Worm (Caenorhabditis elegans) whole organism, young adult: ENCODE data around the gene VM106R.1.

Experiments used
- F52B5.7 ChIP-seq: sonication (generic microtip); optimal IDR thresholded peaks from 2 replicates; lab custom pipeline; 2016; ENCODE audit warnings: mild to moderate bottlenecking, missing genetic modification characterization, missing compliant biosample characterization
- Y53G8AR.9 ChIP-seq: fragments of 200-800 bp; sonication (Bioruptor generic); conservative IDR thresholded peaks from 2 replicates; pipeline ENCODE4 v1.3.6; 2022; ENCODE audit warnings: missing genetic modification reagents, missing genetic modification characterization, missing compliant biosample characterization
- Y56A3A.18 ChIP-seq: fragments of 200-800 bp; sonication (Bioruptor generic); IDR thresholded peaks from 2 replicates; pipeline ENCODE4 v1.3.6; 2022; ENCODE audit warnings: missing genetic modification reagents, missing genetic modification characterization, missing compliant biosample characterization
- ama-1 ChIP-seq, 3 experiments: fragments of 150-350 bp in 1 of 3; sonication (generic microtip) in 2 of 3; optimal IDR thresholded peaks; 2 replicates each; lab custom pipeline; 2014 to 2018; ENCODE audit warnings: missing biosample characterization in 2 of 3, missing genetic modification characterization in 2 of 3, missing genetic modification reagents in 2 of 3
- cebp-2 ChIP-seq: fragments of 200-800 bp; sonication (Bioruptor generic); IDR thresholded peaks from 2 replicates; pipeline ENCODE4 v1.3.6; 2022; ENCODE audit warnings: missing genetic modification characterization, missing compliant biosample characterization
- dpl-1 ChIP-seq: fragments of 150-350 bp; optimal IDR thresholded peaks from 2 replicates; lab custom pipeline; 2014; ENCODE audit warnings: missing biosample characterization, missing genetic modification reagents, missing genetic modification characterization
- fkh-3 ChIP-seq: sonication (generic microtip); optimal IDR thresholded peaks from 2 replicates; lab custom pipeline; 2016; ENCODE audit warnings: mild to moderate bottlenecking, missing genetic modification characterization, missing compliant biosample characterization
- hlh-26 ChIP-seq: fragments of 200-800 bp; sonication (Bioruptor generic); conservative IDR thresholded peaks from 2 replicates; pipeline ENCODE4 v1.3.6; 2022; ENCODE audit warnings: missing genetic modification reagents, missing genetic modification characterization, missing compliant biosample characterization
- lin-26 ChIP-seq: fragments of 200-800 bp; sonication (Bioruptor generic); IDR thresholded peaks from 2 replicates; pipeline ENCODE4 v1.3.6; 2022; ENCODE audit warnings: missing genetic modification reagents, missing genetic modification characterization, missing compliant biosample characterization
- rcor-1 ChIP-seq: fragments of 200-800 bp; sonication (Bioruptor generic); IDR thresholded peaks from 2 replicates; pipeline ENCODE4 v1.3.6; 2022; ENCODE audit warnings: missing genetic modification reagents, missing genetic modification characterization, missing compliant biosample characterization
- rpc-1 ChIP-seq, 2 experiments: fragments of 150-350 bp in 1 of 2; sonication (generic microtip) in 1 of 2; optimal IDR thresholded peaks; 2 replicates each; lab custom pipeline; 2014 to 2018; ENCODE audit warnings: missing biosample characterization in 1 of 2, missing genetic modification characterization in 1 of 2, missing genetic modification reagents in 1 of 2, missing genotype in 1 of 2
- snpc-4 ChIP-seq, 5 experiments: fragments of 150-350 bp in 1 of 5; sonication (generic microtip) in 4 of 5; optimal IDR thresholded peaks; 2 replicates each; lab custom pipeline; 2014 to 2018; ENCODE audit warnings: missing genetic modification characterization in 5 of 5, missing biosample characterization in 3 of 5, antibody characterized with exemption in 2 of 5, mild to moderate bottlenecking in 2 of 5, missing compliant biosample characterization in 2 of 5, missing genotype in 2 of 5, moderate library complexity in 2 of 5, missing genetic modification reagents in 1 of 5
- unc-62 ChIP-seq: fragments of 150-350 bp; optimal IDR thresholded peaks from 2 replicates; lab custom pipeline; 2014; ENCODE audit warnings: missing biosample characterization, missing genetic modification reagents, missing genetic modification characterization

DNA sequence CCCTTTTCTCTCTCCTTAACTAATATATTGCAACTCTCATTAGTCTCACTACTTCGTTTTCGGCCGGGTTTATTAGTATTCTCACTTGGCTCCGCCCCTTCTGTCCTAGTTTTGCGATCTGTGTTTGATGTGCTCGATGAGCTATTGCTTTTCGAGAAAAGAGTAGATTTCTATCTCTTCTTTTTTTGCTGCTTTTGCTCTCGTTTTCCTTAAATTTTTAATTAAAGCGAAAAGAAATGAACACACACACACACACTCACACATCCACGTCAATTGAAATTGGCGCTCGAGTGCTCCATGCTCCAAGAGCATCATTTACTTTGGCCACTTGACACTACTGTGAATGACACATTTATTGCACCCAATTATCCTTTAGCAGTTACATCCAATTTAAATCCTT, 24.5 kb downstream of the VM106R.1 start:
- no peak for TF ChIP-seq rpc-1 (optimal IDR thresholded peaks at IDR 0.05; lab: Kevin White, UChicago)
- TF ChIP-seq rpc-1 (tag; optimal IDR thresholded peaks at IDR 0.05; lab: Kevin White, UChicago), result no peak
- no peak for TF ChIP-seq lin-26
- no peak for TF ChIP-seq fkh-3 (tag; lab: Kevin White, UChicago)
- no peak for TF ChIP-seq snpc-4 (GFP tag; optimal IDR thresholded peaks at IDR 0.05; lab: Kevin White, UChicago)
- TF ChIP-seq snpc-4 (tag; optimal IDR thresholded peaks at IDR 0.05; lab: Kevin White, UChicago), result no peak
- TF ChIP-seq cebp-2, result no peak
- TF ChIP-seq Y56A3A.18, result no peak
- TF ChIP-seq Y53G8AR.9, result no peak
- no peak for TF ChIP-seq rcor-1 (GFP tag; lab: Robert Waterston, UW)
- no peak for TF ChIP-seq F52B5.7
- TF ChIP-seq hlh-26 (GFP tag; lab: Robert Waterston, UW), result no peak
- TF ChIP-seq ama-1 (optimal IDR thresholded peaks at IDR 0.05; lab: Kevin White, UChicago), result no peak
- no peak for TF ChIP-seq ama-1 (GFP tag; optimal IDR thresholded peaks at IDR 0.05; lab: Kevin White, UChicago)
- no peak for TF ChIP-seq dpl-1 (GFP tag; lab: Kevin White, UChicago)
- no peak for TF ChIP-seq unc-62 (GFP tag; lab: Kevin White, UChicago)
